Worm (Caenorhabditis elegans): ENCODE measurements around the gene dpy-13.

DNA sequence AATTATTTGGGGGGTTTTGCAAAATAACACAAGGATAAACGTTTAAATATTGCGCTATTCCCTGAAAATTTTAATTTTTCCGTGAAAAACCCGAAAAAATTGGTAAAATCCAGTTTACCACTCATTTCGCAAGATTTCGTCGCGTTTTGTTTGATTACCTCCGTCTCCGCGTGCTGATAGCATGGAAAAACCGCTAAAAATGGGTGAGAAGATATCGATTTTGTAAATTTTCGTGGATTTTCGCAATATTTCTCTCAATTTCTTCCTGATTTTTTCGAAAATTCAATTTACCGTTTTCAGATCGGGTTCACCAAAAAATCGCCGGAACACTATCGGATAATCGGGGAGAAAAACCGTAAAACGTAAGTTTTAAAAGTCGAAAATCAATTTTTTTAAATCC is 12.4 kb downstream of the dpy-13 start, which contains the start of gene ama-1:
- TF ChIP-seq ztf-4 (tag; optimal IDR thresholded peaks at IDR 0.05) (no peak), nhr-11 (tag; optimal IDR thresholded peaks at IDR 0.05) (no peak), elt-3 (tag; optimal IDR thresholded peaks at IDR 0.05) (no peak)
